Worm (Caenorhabditis elegans) whole organism, midembryonic: ENCODE measurements around the gene F40G9.6.

ENCODE experiments used
- T22C8.4 ChIP-seq: fragments of 200-800 bp; sonication (Bioruptor generic); IDR thresholded peaks from 2 replicates; pipeline ENCODE4 v1.3.6; 2022; ENCODE audit warnings: missing genetic modification characterization, missing compliant biosample characterization
- cog-1 ChIP-seq: sonication (generic microtip); optimal IDR thresholded peaks from 2 replicates; lab custom pipeline; 2016; ENCODE audit warnings: missing genetic modification characterization, missing compliant biosample characterization
- flt-1 ChIP-seq: fragments of 200-800 bp; sonication (Bioruptor generic); IDR thresholded peaks from 2 replicates; pipeline ENCODE4 v1.3.6; 2022; ENCODE audit warnings: missing genetic modification characterization, missing compliant biosample characterization
- klf-2 ChIP-seq: fragments of 200-800 bp; sonication (Bioruptor generic); conservative IDR thresholded peaks from 2 replicates; pipeline ENCODE4 v1.3.6; 2022; ENCODE audit warnings: missing genetic modification reagents, missing genetic modification characterization, missing compliant biosample characterization
- tab-1 ChIP-seq: fragments of 200-800 bp; sonication (Bioruptor generic); IDR thresholded peaks from 2 replicates; pipeline ENCODE4 v1.3.6; 2022; ENCODE audit warnings: missing genetic modification characterization, missing compliant biosample characterization
- ztf-23 ChIP-seq: fragments of 200-800 bp; sonication (Bioruptor generic); IDR thresholded peaks from 2 replicates; pipeline ENCODE4 v1.3.6; 2022; ENCODE audit warnings: missing genetic modification reagents, missing genetic modification characterization, missing compliant biosample characterization
- ztf-29 ChIP-seq: fragments of 200-800 bp; sonication (Bioruptor generic); IDR thresholded peaks from 2 replicates; pipeline ENCODE4 v1.3.6; 2022; ENCODE audit warnings: missing genetic modification reagents, missing genetic modification characterization, missing compliant biosample characterization

DNA sequence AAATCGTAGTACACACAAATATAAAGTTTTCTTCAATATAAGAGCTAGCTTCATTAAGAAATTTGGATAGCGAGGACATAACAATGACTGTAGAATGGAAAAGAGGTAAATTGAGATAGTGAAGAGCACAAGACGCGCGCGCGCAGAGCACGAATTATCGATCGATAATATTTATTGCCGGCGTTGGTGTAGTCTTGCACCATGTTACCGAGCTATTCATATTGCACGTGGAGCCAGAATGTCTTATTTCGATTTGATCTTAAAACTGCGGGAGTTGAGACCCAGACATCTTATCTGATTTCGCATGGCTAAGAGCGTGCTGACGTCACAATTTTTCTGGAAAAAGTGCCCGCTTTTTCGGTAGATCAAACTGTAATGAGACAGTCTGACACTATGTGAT, 9.9 kb upstream of the F40G9.6 start, which contains the start of gene F40G9.18:
- TF ChIP-seq klf-2 (GFP tag; lab: Robert Waterston, UW): no peak
- TF ChIP-seq flt-1: no peak
- no peak for TF ChIP-seq tab-1 (GFP tag; lab: Robert Waterston, UW)
- TF ChIP-seq ztf-23 (GFP tag; lab: Robert Waterston, UW): no peak
- no peak for TF ChIP-seq cog-1 (tag; lab: Kevin White, UChicago)
- TF ChIP-seq T22C8.4 (GFP tag; lab: Robert Waterston, UW): no peak
- no peak for TF ChIP-seq ztf-29
